Comparison of ENCODE assay signal across 1 fruit fly cellular context in the genomic region with DNA sequence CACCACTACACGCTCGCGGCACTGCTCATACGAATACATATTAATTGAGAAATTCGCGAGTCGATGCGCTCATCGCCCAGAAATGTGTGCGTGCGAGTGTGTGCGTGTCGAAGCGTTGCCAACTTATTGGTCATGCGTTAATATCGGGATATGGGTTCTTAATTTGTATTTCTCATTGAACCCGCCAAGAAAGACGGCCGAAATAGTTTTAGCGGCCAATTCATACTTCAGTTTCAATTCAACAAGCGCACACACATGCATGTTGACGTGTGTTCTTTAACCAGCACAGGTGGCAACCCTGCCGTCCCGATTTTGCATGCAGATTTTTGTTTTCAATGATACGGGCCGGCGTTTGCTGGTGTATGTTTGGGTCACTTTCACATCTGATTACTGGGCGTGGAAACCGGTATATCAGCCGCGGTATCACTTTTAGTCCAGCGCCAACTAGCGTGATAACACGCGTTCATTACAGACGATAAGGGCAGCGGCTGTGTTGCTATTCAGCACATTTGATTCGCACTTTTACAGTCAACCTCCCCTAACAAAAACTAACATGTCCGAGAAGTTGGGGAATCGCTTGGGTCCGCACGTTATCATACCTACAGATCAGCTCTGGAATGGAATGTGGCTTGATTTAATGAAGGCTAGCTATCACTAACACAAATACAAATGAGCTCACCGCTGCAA.
TF ChIP-seq lines count a peak whose summit lies in the region.

No protein-coding gene starts in this region.

TF ChIP-seq in whole organism, embryonic, 481 proteins besides CTCF, POLR2A, EP300 and RAD21 (continued from another document):
- TF ChIP-seq MBD-R2 (GFP tag; IDR thresholded peaks at IDR 0.05; lab: Robert Waterston, UW): 0 out of 2 replicates have a peak, but pooled peaks have one; percentile 17
- no peak for TF ChIP-seq HLHmδ (GFP tag; optimal IDR thresholded peaks at IDR 0.05; lab: Kevin White, UChicago)
- TF ChIP-seq Ptx1 (GFP tag; IDR thresholded peaks at IDR 0.05; lab: Robert Waterston, UW): no peak
- no peak for TF ChIP-seq twi (tag; optimal IDR thresholded peaks at IDR 0.05; lab: Kevin White, UChicago)
- TF ChIP-seq Awh (GFP tag; IDR thresholded peaks at IDR 0.05; lab: Robert Waterston, UW): no peak
- no peak for TF ChIP-seq CG12659 (GFP tag; optimal IDR thresholded peaks at IDR 0.05; lab: Kevin White, UChicago)
- 0 out of 2 replicates have a peak, but pooled peaks have one; percentile 4 for TF ChIP-seq E2f2 (GFP tag; IDR thresholded peaks at IDR 0.05; lab: Robert Waterston, UW)
- TF ChIP-seq kah (GFP tag; optimal IDR thresholded peaks at IDR 0.05; lab: Kevin White, UChicago): no peak
- TF ChIP-seq BtbVII (GFP tag; optimal IDR thresholded peaks at IDR 0.05; lab: Kevin White, UChicago): no peak
- peak in 1 of 3 experiments; percentile 11 for TF ChIP-seq lola (GFP tag; optimal IDR thresholded peaks at IDR 0.05; lab: Kevin White, UChicago)
- TF ChIP-seq Rfx (GFP tag; IDR thresholded peaks at IDR 0.05; lab: Robert Waterston, UW): no peak
- TF ChIP-seq CrebB (tag; optimal IDR thresholded peaks at IDR 0.05; lab: Kevin White, UChicago): no peak
- no peak for TF ChIP-seq Kr (GFP tag; optimal IDR thresholded peaks at IDR 0.05; lab: Kevin White, UChicago)
- no peak for TF ChIP-seq pb (GFP tag; optimal IDR thresholded peaks at IDR 0.05; lab: Kevin White, UChicago)
- 0 out of 2 replicates have a peak, but pooled peaks have one; percentile 13 for TF ChIP-seq Nf-YA (GFP tag; IDR thresholded peaks at IDR 0.05; lab: Robert Waterston, UW)
- TF ChIP-seq az2 (GFP tag; optimal IDR thresholded peaks at IDR 0.05; lab: Kevin White, UChicago): no peak
- no peak for TF ChIP-seq fd96Cb (tag; optimal IDR thresholded peaks at IDR 0.05; lab: Kevin White, UChicago)
- no peak for TF ChIP-seq nerfin-1 (tag; optimal IDR thresholded peaks at IDR 0.05; lab: Kevin White, UChicago)
- peak; percentile 7 for TF ChIP-seq HHEX (GFP tag; optimal IDR thresholded peaks at IDR 0.05; lab: Kevin White, UChicago)
- no peak for TF ChIP-seq B-H1 (GFP tag; IDR thresholded peaks at IDR 0.05; lab: Robert Waterston, UW)
- no peak for TF ChIP-seq ranshi (GFP tag; IDR thresholded peaks at IDR 0.05; lab: Robert Waterston, UW)
- no peak for TF ChIP-seq kay (GFP tag; optimal IDR thresholded peaks at IDR 0.05; lab: Kevin White, UChicago)
- no peak for TF ChIP-seq CG18764 (GFP tag; optimal IDR thresholded peaks at IDR 0.05; lab: Kevin White, UChicago)
- no peak for TF ChIP-seq Nf-YB (GFP tag; optimal IDR thresholded peaks at IDR 0.05; lab: Kevin White, UChicago)
- TF ChIP-seq CG16863 (GFP tag; optimal IDR thresholded peaks at IDR 0.05; lab: Kevin White, UChicago): no peak
- no peak for TF ChIP-seq insv (GFP tag; optimal IDR thresholded peaks at IDR 0.05; lab: Kevin White, UChicago)
- TF ChIP-seq Hmx (GFP tag; optimal IDR thresholded peaks at IDR 0.05; lab: Kevin White, UChicago): no peak
- no peak for TF ChIP-seq Dp (GFP tag; optimal IDR thresholded peaks at IDR 0.05; lab: Kevin White, UChicago)
- TF ChIP-seq CG8388 (GFP tag; optimal IDR thresholded peaks at IDR 0.05; lab: Kevin White, UChicago): no peak
- TF ChIP-seq CG3281 (GFP tag; optimal IDR thresholded peaks at IDR 0.05; lab: Kevin White, UChicago): no peak
- TF ChIP-seq Bdp1 (GFP tag; optimal IDR thresholded peaks at IDR 0.05; lab: Kevin White, UChicago): peak; percentile 6
- no peak for TF ChIP-seq NK7.1 (GFP tag; optimal IDR thresholded peaks at IDR 0.05; lab: Kevin White, UChicago)
- no peak for TF ChIP-seq C15 (GFP tag; IDR thresholded peaks at IDR 0.05; lab: Robert Waterston, UW)
- TF ChIP-seq Hr39 (optimal IDR thresholded peaks at IDR 0.05; lab: Kevin White, UChicago): no peak
- TF ChIP-seq CG9437 (GFP tag; optimal IDR thresholded peaks at IDR 0.05; lab: Kevin White, UChicago): no peak
- no peak for TF ChIP-seq CG1529 (GFP tag; optimal IDR thresholded peaks at IDR 0.05; lab: Kevin White, UChicago)
- TF ChIP-seq grn (GFP tag; optimal IDR thresholded peaks at IDR 0.05; lab: Kevin White, UChicago): peak; percentile 66
- 0 out of 3 replicates have a peak, but pooled peaks have one; percentile 58 for TF ChIP-seq CG2199 (GFP tag; IDR thresholded peaks at IDR 0.05; lab: Robert Waterston, UW)
- TF ChIP-seq CG4328 (GFP tag; optimal IDR thresholded peaks at IDR 0.05; lab: Kevin White, UChicago): no peak
